Fruit fly (Drosophila melanogaster) whole organism, wandering third instar larva: ENCODE data around the gene Tgs1.

Experiments used
- Abd-B ChIP-seq: fragments of >200 bp; optimal IDR thresholded peaks from 2 replicates; lab custom pipeline; 2017; ENCODE audit warnings: missing biosample characterization, missing genetic modification characterization
- CG32264 ChIP-seq: fragments of 200-800 bp; sonication (Bioruptor generic); optimal IDR thresholded peaks from 2 replicates; lab custom pipeline; 2016; ENCODE audit warnings: missing biosample characterization, missing genetic modification characterization
- CG9705 ChIP-seq: fragments of 200-800 bp; sonication (Bioruptor generic); optimal IDR thresholded peaks from 2 replicates; lab custom pipeline; 2018; ENCODE audit warnings: missing biosample characterization, mild to moderate bottlenecking, missing genetic modification characterization
- CrebA ChIP-seq: fragments of 200-800 bp; sonication (Bioruptor generic); optimal IDR thresholded peaks from 2 replicates; lab custom pipeline; 2016; ENCODE audit warnings: missing biosample characterization, mild to moderate bottlenecking, missing genetic modification characterization, borderline replicate concordance
- Dfd ChIP-seq: fragments of >200 bp; optimal IDR thresholded peaks from 2 replicates; lab custom pipeline; 2017; ENCODE audit warnings: missing biosample characterization, missing genetic modification characterization
- HLH106 ChIP-seq: fragments of 200-800 bp; optimal IDR thresholded peaks from 3 replicates; lab custom pipeline; 2019; ENCODE audit warnings: missing biosample characterization, mild to moderate bottlenecking, missing genetic modification characterization, moderate library complexity
- Hnf4 ChIP-seq: fragments of 200-800 bp; sonication (Bioruptor generic); optimal IDR thresholded peaks from 2 replicates; lab custom pipeline; 2016; ENCODE audit warnings: missing biosample characterization, mild to moderate bottlenecking, missing genetic modification characterization
- Mio ChIP-seq: sonication (Bioruptor generic); optimal IDR thresholded peaks from 2 replicates; lab custom pipeline; 2016; ENCODE audit warnings: missing biosample characterization, missing genetic modification characterization
- N ChIP-seq: fragments of >200 bp; optimal IDR thresholded peaks from 2 replicates; lab custom pipeline; 2018; ENCODE audit warnings: missing biosample characterization, missing external identifiers, missing genetic modification characterization
- OdsH ChIP-seq: fragments of 200-800 bp; sonication (Bioruptor generic); optimal IDR thresholded peaks from 2 replicates; lab custom pipeline; 2016; ENCODE audit warnings: missing biosample characterization, mild to moderate bottlenecking, missing genetic modification characterization
- Rel ChIP-seq, 2 experiments: fragments of 200-800 bp; sonication (Bioruptor generic) in 1 of 2; optimal IDR thresholded peaks; 2 replicates in 1 of 2; 3 replicates in 1 of 2; lab custom pipeline; 2016 to 2019; ENCODE audit warnings: mild to moderate bottlenecking in 2 of 2, missing biosample characterization in 2 of 2, missing genetic modification characterization in 2 of 2, moderate library complexity in 1 of 2
- Sp1 ChIP-seq: fragments of 200-800 bp; sonication (Bioruptor generic); optimal IDR thresholded peaks from 3 replicates; lab custom pipeline; 2019; ENCODE audit warnings: missing biosample characterization, mild to moderate bottlenecking, missing genetic modification characterization, moderate library complexity
- Vsx2 ChIP-seq: fragments of 200-300, 225-300 bp; sonication (Bioruptor generic); optimal IDR thresholded peaks from 2 replicates; lab custom pipeline; 2018; ENCODE audit warnings: missing biosample characterization, missing genetic modification characterization; ENCODE audit not compliant: partially characterized antibody
- br ChIP-seq: fragments of 200-800 bp; sonication (Bioruptor generic); optimal IDR thresholded peaks from 2 replicates; lab custom pipeline; 2016; ENCODE audit warnings: missing biosample characterization, missing genetic modification characterization
- brk ChIP-seq: fragments of 200-800 bp; sonication (Bioruptor generic); optimal IDR thresholded peaks from 2 replicates; lab custom pipeline; 2016; ENCODE audit warnings: missing biosample characterization, mild to moderate bottlenecking, missing genetic modification characterization
- dl ChIP-seq, 2 experiments: fragments of 175-275, 200-275 bp in 1 of 2; fragments of 200-275 bp in 1 of 2; sonication (Bioruptor generic); optimal IDR thresholded peaks; lab custom pipeline; 2018; ENCODE audit warnings: mild to moderate bottlenecking in 2 of 2, missing biosample characterization in 2 of 2, missing genetic modification characterization in 2 of 2, moderate library complexity in 2 of 2; ENCODE audit not compliant: partially characterized antibody in 2 of 2, insufficient read depth in 1 of 2
- dmrt93B ChIP-seq: fragments of 200-800 bp; sonication (Bioruptor generic); optimal IDR thresholded peaks from 2 replicates; lab custom pipeline; 2018; ENCODE audit warnings: missing biosample characterization, mild to moderate bottlenecking, missing genetic modification characterization
- ey ChIP-seq: fragments of 200-800 bp; sonication (Bioruptor generic); optimal IDR thresholded peaks from 2 replicates; lab custom pipeline; 2016; ENCODE audit warnings: missing biosample characterization, missing genetic modification characterization
- h ChIP-seq: fragments of 200-800 bp; sonication (Bioruptor generic); optimal IDR thresholded peaks from 3 replicates; lab custom pipeline; 2016; ENCODE audit warnings: missing biosample characterization, mild to moderate bottlenecking, missing genetic modification characterization
- jim ChIP-seq: fragments of 175-275, 200-325 bp; sonication (Bioruptor generic); optimal IDR thresholded peaks from 2 replicates; lab custom pipeline; 2016; ENCODE audit warnings: missing biosample characterization, mild to moderate bottlenecking, missing genetic modification characterization
- lola ChIP-seq: fragments of >200 bp; optimal IDR thresholded peaks from 2 replicates; lab custom pipeline; 2017; ENCODE audit warnings: missing biosample characterization, missing genetic modification characterization
- pan ChIP-seq: fragments of >200 bp; optimal IDR thresholded peaks from 2 replicates; lab custom pipeline; 2017
- psq ChIP-seq: fragments of 200-800 bp; sonication (Bioruptor generic); optimal IDR thresholded peaks from 3 replicates; lab custom pipeline; 2017; ENCODE audit warnings: missing biosample characterization, mild to moderate bottlenecking, missing genetic modification characterization, moderate library complexity
- rgr ChIP-seq: fragments of 200-800 bp; sonication (Bioruptor generic); optimal IDR thresholded peaks from 3 replicates; lab custom pipeline; 2016; ENCODE audit warnings: missing biosample characterization, mild to moderate bottlenecking, missing genetic modification characterization
- tai ChIP-seq: sonication (Bioruptor generic); optimal IDR thresholded peaks from 2 replicates; lab custom pipeline; 2016; ENCODE audit warnings: missing biosample characterization, missing genetic modification characterization
- usp ChIP-seq: fragments of >200 bp; optimal IDR thresholded peaks from 2 replicates; lab custom pipeline; 2017; ENCODE audit warnings: missing biosample characterization, missing genetic modification characterization

Gene Tgs1

DNA sequence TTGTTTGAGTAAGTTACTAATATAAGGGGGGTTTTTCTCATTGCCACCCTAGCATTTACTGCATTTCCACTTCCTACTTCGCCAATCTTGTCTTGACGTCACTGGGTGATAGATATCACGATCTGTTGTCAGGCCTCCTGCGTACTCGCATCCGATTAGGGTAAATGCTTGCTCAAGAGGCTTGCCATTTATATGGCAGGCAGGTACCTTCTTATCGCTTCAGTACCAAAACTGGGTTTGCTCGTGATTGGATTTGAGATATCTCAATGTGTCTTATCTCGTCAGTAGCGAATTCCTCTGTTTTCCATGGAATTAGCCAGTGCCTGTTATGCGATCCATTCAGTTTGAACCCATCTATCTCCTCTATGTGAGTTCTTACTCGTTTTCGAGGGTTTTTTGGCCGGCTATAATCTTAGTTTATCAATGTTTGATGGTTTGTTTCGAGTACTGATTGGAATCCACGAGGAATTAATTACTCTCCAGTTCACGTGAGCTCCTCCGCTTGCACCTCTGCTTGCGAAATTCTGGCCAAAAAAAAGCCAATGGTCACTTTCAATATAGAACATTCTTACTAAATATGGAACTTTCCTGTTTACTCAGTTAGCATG lies 25.6 kb downstream of the Tgs1 start:
- TF ChIP-seq tai (GFP tag; lab: Kevin White, UChicago) (no peak), brk (no peak), jim (GFP tag; lab: Kevin White, UChicago) (no peak), OdsH (GFP tag; lab: Kevin White, UChicago) (no peak), Rel (GFP tag; optimal IDR thresholded peaks at IDR 0.05; lab: Kevin White, UChicago) (no peak), Rel (tag; optimal IDR thresholded peaks at IDR 0.05; lab: Kevin White, UChicago) (peak; percentile 3)

- TF ChIP-seq usp (no peak), Rel (GFP tag; optimal IDR thresholded peaks at IDR 0.05; lab: Kevin White, UChicago) (no peak), Rel (tag; optimal IDR thresholded peaks at IDR 0.05; lab: Kevin White, UChicago) (peak; percentile 27), Sp1 (GFP tag; lab: Kevin White, UChicago) (no peak), lola (GFP tag; lab: Kevin White, UChicago) (no peak)
- TF ChIP-seq, all 38 proteins: peak for 1
Measured at dm6 chr3R:18283441-18283840, 28.1 kb downstream of the Tgs1 start, which contains the start of the genes CG14312 and CG8064. Gene CG14312 (minus strand): TSS chr3R:18283528. Gene CG8064 (plus strand): TSS chr3R:18283660.

DNA sequence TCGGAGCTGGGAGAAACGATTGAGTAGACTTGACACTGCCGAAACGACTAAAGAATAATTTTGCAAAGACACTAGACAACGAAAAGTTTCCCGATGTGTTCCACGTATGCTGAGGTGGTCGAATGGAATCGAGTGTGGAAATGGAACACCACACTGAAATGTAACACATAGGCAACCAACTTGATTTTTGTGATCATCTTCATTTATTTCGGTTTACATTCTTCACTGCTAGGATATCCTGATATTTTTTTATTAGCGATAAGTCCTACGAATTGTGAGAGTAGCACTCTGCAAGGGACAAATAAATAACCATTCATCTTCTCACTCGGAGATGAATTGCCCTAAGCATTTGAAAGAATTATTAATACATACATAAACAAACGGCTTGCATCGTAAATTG lies 33.3 kb downstream of the Tgs1 start, which contains the start of gene CG7131:
Gene CG7131, minus strand, starts transcription at position 101 of the 400 bp plus-strand sequence.
- TF ChIP-seq Abd-B (no peak), jim (GFP tag; lab: Kevin White, UChicago) (no peak), dmrt93B (GFP tag; lab: Kevin White, UChicago) (no peak), ey (GFP tag; lab: Kevin White, UChicago) (no peak), Vsx2 (no peak), Sp1 (GFP tag; lab: Kevin White, UChicago) (no peak), HLH106 (tag; lab: Kevin White, UChicago) (no peak), rgr (GFP tag; lab: Kevin White, UChicago) (no peak), Mio (no peak)

DNA sequence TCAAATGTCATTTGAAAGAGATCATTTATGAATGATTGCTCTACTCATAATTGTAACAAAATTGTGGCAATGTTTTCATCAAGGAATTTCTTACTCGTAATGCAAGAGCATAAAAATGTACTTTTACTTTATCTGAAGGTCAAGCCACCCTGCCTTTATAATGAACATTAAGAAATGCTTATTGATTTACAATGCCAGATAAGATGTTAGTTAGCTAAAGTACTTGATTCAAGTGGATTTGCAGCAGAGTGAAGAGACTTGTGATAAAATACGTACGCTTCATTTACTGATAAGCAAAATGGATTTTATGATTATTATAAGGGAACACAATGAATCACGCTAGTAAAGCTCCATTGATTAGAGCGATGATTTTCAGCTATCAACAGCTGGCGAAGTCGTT lies 36.5 kb downstream of the Tgs1 start:
- peak; percentile 1 for TF ChIP-seq h
- no peak for TF ChIP-seq OdsH (GFP tag; lab: Kevin White, UChicago)
- TF ChIP-seq, all 38 proteins: peak for 1

- no peak for TF ChIP-seq Dfd
- no peak for TF ChIP-seq HLH106 (tag; lab: Kevin White, UChicago)
- TF ChIP-seq psq (GFP tag; lab: Kevin White, UChicago): no peak
- TF ChIP-seq dl (GFP tag; optimal IDR thresholded peaks at IDR 0.05; lab: Kevin White, UChicago; ENCODE audit: insufficient read depth in 1 of 2, partially characterized antibody in 2 of 2): no peak
- TF ChIP-seq CG32264 (GFP tag; lab: Kevin White, UChicago): no peak
- TF ChIP-seq Rel (GFP tag; optimal IDR thresholded peaks at IDR 0.05; lab: Kevin White, UChicago): no peak
- TF ChIP-seq Rel (tag; optimal IDR thresholded peaks at IDR 0.05; lab: Kevin White, UChicago): peak; percentile 77
Measured at dm6 chr3R:18292371-18292770, 37.0 kb downstream of the Tgs1 start.

DNA sequence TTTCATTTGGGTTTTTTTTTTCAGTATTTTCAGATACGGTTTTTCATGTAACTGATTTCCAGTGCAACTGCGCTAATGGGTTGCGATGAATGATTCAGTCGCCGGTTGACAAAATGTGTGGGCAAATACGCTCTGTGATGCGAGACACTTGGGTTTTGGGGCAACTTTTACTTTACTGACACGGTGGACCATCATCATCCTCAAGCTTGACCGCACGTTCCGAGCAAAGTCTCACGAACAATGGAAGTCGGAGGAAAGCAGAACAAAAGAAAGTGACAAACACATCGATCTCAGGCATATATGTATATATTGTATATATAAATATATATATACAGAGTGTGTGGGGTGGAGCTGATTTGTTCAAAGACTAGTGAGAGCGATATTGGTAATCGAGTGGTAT lies 39.2 kb downstream of the Tgs1 start:
- TF ChIP-seq ey (GFP tag; lab: Kevin White, UChicago) (no peak), pan (lab: Kevin White, UChicago) (no peak), h (no peak), psq (GFP tag; lab: Kevin White, UChicago) (no peak), br (GFP tag; lab: Kevin White, UChicago) (no peak), CrebA (GFP tag; lab: Kevin White, UChicago) (no peak), Mio (no peak), N (GFP tag; lab: Kevin White, UChicago) (no peak), OdsH (GFP tag; lab: Kevin White, UChicago) (no peak), Hnf4 (GFP tag; lab: Kevin White, UChicago) (no peak)

- TF ChIP-seq CG9705 (no peak), h (peak; percentile 16)
Measured at dm6 chr3R:18295262-18295944, 40.1 kb downstream of the Tgs1 start.
